Fruit fly (Drosophila melanogaster) whole organism, adult: ENCODE results near the gene CG34248.

Experiments used
- CG11617 ChIP-seq: fragments of 200-800 bp; sonication (Bioruptor generic); optimal IDR thresholded peaks from 2 replicates; lab custom pipeline; 2017; ENCODE audit warnings: mild to moderate bottlenecking, missing biosample characterization, missing genetic modification reagents, missing genetic modification characterization
- CG1620 ChIP-seq: fragments of 200-800 bp; sonication (Bioruptor generic); optimal IDR thresholded peaks from 2 replicates; lab custom pipeline; 2016; ENCODE audit warnings: missing biosample characterization, missing genetic modification characterization
- CG5204 ChIP-seq: fragments of 200-800 bp; sonication (Bioruptor generic); optimal IDR thresholded peaks from 2 replicates; lab custom pipeline; 2016; ENCODE audit warnings: missing biosample characterization, missing genetic modification characterization
- Hr96 ChIP-seq: fragments of 200-800 bp; sonication (Bioruptor generic); optimal IDR thresholded peaks from 2 replicates; lab custom pipeline; 2016; ENCODE audit warnings: missing biosample characterization, missing genetic modification characterization
- Mnt ChIP-seq: fragments of 200-800 bp; sonication (Bioruptor generic); optimal IDR thresholded peaks from 2 replicates; lab custom pipeline; 2016; ENCODE audit warnings: missing biosample characterization, mild to moderate bottlenecking, missing genetic modification characterization
- bab1 ChIP-seq: fragments of 200-800 bp; sonication (Bioruptor generic); optimal IDR thresholded peaks from 3 replicates; lab custom pipeline; 2019; ENCODE audit warnings: missing biosample characterization, mild to moderate bottlenecking, missing genetic modification characterization, moderate library complexity
- cic ChIP-seq: fragments of 200-800 bp; sonication (Bioruptor generic); optimal IDR thresholded peaks from 2 replicates; lab custom pipeline; 2017; ENCODE audit warnings: missing biosample characterization, mild to moderate bottlenecking, missing genetic modification characterization, moderate library complexity
- cnc ChIP-seq, 2 experiments: fragments of >200 bp; optimal IDR thresholded peaks; 2 replicates each; lab custom pipeline; 2017
- kay ChIP-seq: fragments of 200-800 bp; sonication (Bioruptor generic); peaks from one replicate; lab custom pipeline; 2016; ENCODE audit warnings: missing biosample characterization, missing genetic modification characterization, borderline replicate concordance

dm6 chr3L:16263043-16263442 is 7.7 kb downstream of the CG34248 start, which contains the start of gene CG13070:
- TF ChIP-seq kay (GFP tag; lab: Kevin White, UChicago) (no peak), CG5204 (no peak), Hr96 (no peak), Mnt (GFP tag; lab: Kevin White, UChicago) (no peak), bab1 (GFP tag; lab: Kevin White, UChicago) (no peak), CG11617 (no peak), CG1620 (GFP tag; lab: Kevin White, UChicago) (no peak), cic (no peak), cnc (optimal IDR thresholded peaks at IDR 0.05; lab: Kevin White, UChicago) (no peak)
